Worm (Caenorhabditis elegans) whole organism, L1 larva: Measurements from ENCODE around the gene osta-1.

Experiments
- C04F5.9 ChIP-seq: sonication (generic microtip); optimal IDR thresholded peaks from 2 replicates; lab custom pipeline; 2016; ENCODE audit warnings: missing genetic modification characterization, missing compliant biosample characterization
- C16A3.4 ChIP-seq: fragments of 150-350 bp; optimal IDR thresholded peaks from 2 replicates; lab custom pipeline; 2014; ENCODE audit warnings: missing biosample characterization, missing genetic modification characterization
- aha-1 ChIP-seq: fragments of 150-350 bp; optimal IDR thresholded peaks from 2 replicates; lab custom pipeline; 2014; ENCODE audit warnings: missing biosample characterization, missing genetic modification characterization
- alr-1 ChIP-seq: fragments of 200-800 bp; sonication (Bioruptor generic); optimal IDR thresholded peaks from 2 replicates; lab custom pipeline; 2018; ENCODE audit warnings: borderline replicate concordance, mild to moderate bottlenecking, missing genetic modification characterization, missing compliant biosample characterization
- aly-2 ChIP-seq: fragments of 150-350 bp; optimal IDR thresholded peaks from 2 replicates; lab custom pipeline; 2014; ENCODE audit warnings: missing biosample characterization, missing genetic modification characterization
- blmp-1 ChIP-seq: fragments of 150-350 bp; optimal IDR thresholded peaks from 2 replicates; lab custom pipeline; 2014; ENCODE audit warnings: missing biosample characterization, missing genetic modification characterization
- ceh-63 ChIP-seq: fragments of 200-800 bp; sonication (Bioruptor generic); optimal IDR thresholded peaks from 2 replicates; lab custom pipeline; 2018; ENCODE audit warnings: mild to moderate bottlenecking, missing genetic modification characterization, missing compliant biosample characterization
- ceh-8 ChIP-seq: fragments of 200-800 bp; sonication (Bioruptor generic); optimal IDR thresholded peaks from 2 replicates; lab custom pipeline; 2018; ENCODE audit warnings: mild to moderate bottlenecking, missing genetic modification characterization, moderate library complexity, missing compliant biosample characterization
- ceh-88 ChIP-seq: fragments of 200-800 bp; sonication (Bioruptor generic); IDR thresholded peaks from 2 replicates; pipeline ENCODE4 v1.3.6; 2022; ENCODE audit warnings: missing genetic modification characterization, missing compliant biosample characterization
- ceh-90 ChIP-seq: sonication (generic microtip); optimal IDR thresholded peaks from 2 replicates; lab custom pipeline; 2016; ENCODE audit warnings: missing genetic modification characterization, missing compliant biosample characterization
- ces-1 ChIP-seq: fragments of 150-350 bp; optimal IDR thresholded peaks from 2 replicates; lab custom pipeline; 2014; ENCODE audit warnings: missing biosample characterization, missing genetic modification reagents, missing genetic modification characterization
- dsc-1 ChIP-seq: sonication (generic microtip); optimal IDR thresholded peaks from 2 replicates; lab custom pipeline; 2016; ENCODE audit warnings: mild to moderate bottlenecking, missing genetic modification characterization, missing compliant biosample characterization
- efl-1 ChIP-seq, 4 experiments: fragments of 150-350 bp; optimal IDR thresholded peaks in 3 of 4; peaks in 1 of 4; 1 replicate in 1 of 4; 2 replicates in 3 of 4; lab custom pipeline; 2014; ENCODE audit warnings: missing biosample characterization in 2 of 4, missing genetic modification characterization in 2 of 4, missing genetic modification reagents in 2 of 4
- efl-3 ChIP-seq: fragments of 200-800 bp; sonication (Bioruptor generic); optimal IDR thresholded peaks from 2 replicates; lab custom pipeline; 2018; ENCODE audit warnings: mild to moderate bottlenecking, missing genetic modification characterization, missing compliant biosample characterization
- egl-27 ChIP-seq, 2 experiments: fragments of 150-350 bp in 1 of 2; sonication (generic microtip); optimal IDR thresholded peaks; 3 replicates each; lab custom pipeline; 2017 to 2018; ENCODE audit warnings: missing biosample characterization in 2 of 2, missing genetic modification characterization in 2 of 2, missing genetic modification reagents in 2 of 2
- elt-2 ChIP-seq: sonication (generic microtip); optimal IDR thresholded peaks from 2 replicates; lab custom pipeline; 2016; ENCODE audit warnings: missing genetic modification characterization, mild to moderate bottlenecking, inconsistent platforms, missing compliant biosample characterization, missing genetic modification reagents
- hlh-4 ChIP-seq: sonication (generic microtip); optimal IDR thresholded peaks from 2 replicates; lab custom pipeline; 2016; ENCODE audit warnings: mild to moderate bottlenecking, missing genetic modification characterization, missing compliant biosample characterization
- hpl-2 ChIP-seq: fragments of 150-350 bp; optimal IDR thresholded peaks from 2 replicates; lab custom pipeline; 2014; ENCODE audit warnings: missing biosample characterization, missing genetic modification reagents, missing genetic modification characterization
- irx-1 ChIP-seq: sonication (generic microtip); optimal IDR thresholded peaks from 2 replicates; lab custom pipeline; 2016; ENCODE audit warnings: missing genetic modification characterization, missing compliant biosample characterization
- isw-1 ChIP-seq: fragments of 200-800 bp; sonication (Bioruptor generic); IDR thresholded peaks from 2 replicates; pipeline ENCODE4 v1.3.6; 2022; ENCODE audit warnings: missing genetic modification characterization, missing compliant biosample characterization
- jun-1 ChIP-seq: fragments of 150-350 bp; optimal IDR thresholded peaks from 2 replicates; lab custom pipeline; 2014; ENCODE audit warnings: missing biosample characterization, missing genetic modification reagents, missing genetic modification characterization
- lin-13 ChIP-seq: fragments of 150-350 bp; optimal IDR thresholded peaks from 2 replicates; lab custom pipeline; 2014; ENCODE audit warnings: missing biosample characterization, missing genetic modification reagents, missing genetic modification characterization
- lin-14 ChIP-seq: fragments of 200-800 bp; sonication (Bioruptor generic); optimal IDR thresholded peaks from 2 replicates; lab custom pipeline; 2018; ENCODE audit warnings: mild to moderate bottlenecking, missing genetic modification characterization, moderate library complexity, missing compliant biosample characterization
- lin-15B ChIP-seq: fragments of 150-350 bp; sonication (generic microtip); optimal IDR thresholded peaks from 3 replicates; lab custom pipeline; 2014; ENCODE audit warnings: missing biosample characterization, missing genetic modification characterization
- lin-39 ChIP-seq: fragments of 150-350 bp; optimal IDR thresholded peaks from 2 replicates; lab custom pipeline; 2014; ENCODE audit warnings: missing biosample characterization, missing genetic modification reagents, missing genetic modification characterization
- lir-3 ChIP-seq: sonication (generic microtip); optimal IDR thresholded peaks from 2 replicates; lab custom pipeline; 2016; ENCODE audit warnings: mild to moderate bottlenecking, missing genetic modification characterization, moderate library complexity, missing compliant biosample characterization; ENCODE audit not compliant: poor library complexity
- mdl-1 ChIP-seq, 2 experiments: fragments of 150-350 bp; optimal IDR thresholded peaks; 2 replicates each; lab custom pipeline; 2014 to 2017; ENCODE audit warnings: missing biosample characterization in 2 of 2, missing genetic modification characterization in 2 of 2, inconsistent platforms in 1 of 2
- nhr-11 ChIP-seq: fragments of 150-350 bp; optimal IDR thresholded peaks from 2 replicates; lab custom pipeline; 2014; ENCODE audit warnings: missing biosample characterization, missing genetic modification characterization
- nhr-12 ChIP-seq: sonication (generic microtip); optimal IDR thresholded peaks from 2 replicates; lab custom pipeline; 2017; ENCODE audit warnings: missing biosample characterization, missing genetic modification characterization
- nhr-20 ChIP-seq: sonication (generic microtip); optimal IDR thresholded peaks from 2 replicates; lab custom pipeline; 2016; ENCODE audit warnings: mild to moderate bottlenecking, missing genetic modification characterization, missing compliant biosample characterization
- nhr-237 ChIP-seq: fragments of 150-350 bp; optimal IDR thresholded peaks from 2 replicates; lab custom pipeline; 2014; ENCODE audit warnings: missing biosample characterization, missing genetic modification characterization
- nhr-77 ChIP-seq: fragments of 150-350 bp; optimal IDR thresholded peaks from 2 replicates; lab custom pipeline; 2014; ENCODE audit warnings: missing biosample characterization, missing genetic modification characterization
- nhr-84 ChIP-seq: sonication (generic microtip); optimal IDR thresholded peaks from 2 replicates; lab custom pipeline; 2017; ENCODE audit warnings: missing biosample characterization, missing genetic modification characterization
- nhr-85 ChIP-seq: sonication (generic microtip); peaks from one replicate; lab custom pipeline; 2016; ENCODE audit warnings: missing genetic modification characterization, inconsistent platforms, missing compliant biosample characterization
- nhr-90 ChIP-seq: sonication (generic microtip); optimal IDR thresholded peaks from 2 replicates; lab custom pipeline; 2016; ENCODE audit warnings: mild to moderate bottlenecking, missing genetic modification characterization, missing compliant biosample characterization; ENCODE audit not compliant: poor library complexity
- pag-3 ChIP-seq: sonication (generic microtip); optimal IDR thresholded peaks from 2 replicates; lab custom pipeline; 2017; ENCODE audit warnings: missing genetic modification characterization, mild to moderate bottlenecking, missing compliant biosample characterization, antibody characterized with exemption, borderline replicate concordance; ENCODE audit not compliant: insufficient read depth
- pqm-1 ChIP-seq: sonication (generic microtip); optimal IDR thresholded peaks from 3 replicates; lab custom pipeline; 2017; ENCODE audit warnings: missing biosample characterization, missing genetic modification characterization
- snu-23 ChIP-seq: sonication (generic microtip); optimal IDR thresholded peaks from 2 replicates; lab custom pipeline; 2016; ENCODE audit warnings: missing genetic modification characterization, missing compliant biosample characterization
- sptf-1 ChIP-seq: fragments of 150-350 bp; optimal IDR thresholded peaks from 2 replicates; lab custom pipeline; 2014; ENCODE audit warnings: missing biosample characterization, missing genetic modification characterization
- unc-130 ChIP-seq: fragments of 150-350 bp; optimal IDR thresholded peaks from 2 replicates; lab custom pipeline; 2017; ENCODE audit warnings: missing biosample characterization, missing genetic modification characterization, inconsistent platforms
- unc-30 ChIP-seq: sonication (generic microtip); optimal IDR thresholded peaks from 2 replicates; lab custom pipeline; 2017; ENCODE audit warnings: missing biosample characterization, missing genetic modification characterization
- unc-86 ChIP-seq: sonication (generic microtip); optimal IDR thresholded peaks from 2 replicates; lab custom pipeline; 2016; ENCODE audit warnings: missing genetic modification characterization, missing compliant biosample characterization
- zag-1 ChIP-seq: fragments of 150-350 bp; optimal IDR thresholded peaks from 2 replicates; lab custom pipeline; 2014; ENCODE audit warnings: missing biosample characterization, missing genetic modification characterization
- zip-4 ChIP-seq: fragments of 200-800 bp; sonication (Bioruptor generic); optimal IDR thresholded peaks from 2 replicates; lab custom pipeline; 2018; ENCODE audit warnings: mild to moderate bottlenecking, missing genetic modification characterization, moderate library complexity, missing compliant biosample characterization
- ztf-11 ChIP-seq, 2 experiments: sonication (generic microtip); optimal IDR thresholded peaks; 2 replicates each; lab custom pipeline; 2016 to 2017; ENCODE audit warnings: missing genetic modification characterization in 2 of 2, missing biosample characterization in 1 of 2, missing compliant biosample characterization in 1 of 2
- ztf-4 ChIP-seq: fragments of 150-350 bp; optimal IDR thresholded peaks from 2 replicates; lab custom pipeline; 2014; ENCODE audit warnings: missing biosample characterization, missing genetic modification characterization

Gene osta-1

DNA sequence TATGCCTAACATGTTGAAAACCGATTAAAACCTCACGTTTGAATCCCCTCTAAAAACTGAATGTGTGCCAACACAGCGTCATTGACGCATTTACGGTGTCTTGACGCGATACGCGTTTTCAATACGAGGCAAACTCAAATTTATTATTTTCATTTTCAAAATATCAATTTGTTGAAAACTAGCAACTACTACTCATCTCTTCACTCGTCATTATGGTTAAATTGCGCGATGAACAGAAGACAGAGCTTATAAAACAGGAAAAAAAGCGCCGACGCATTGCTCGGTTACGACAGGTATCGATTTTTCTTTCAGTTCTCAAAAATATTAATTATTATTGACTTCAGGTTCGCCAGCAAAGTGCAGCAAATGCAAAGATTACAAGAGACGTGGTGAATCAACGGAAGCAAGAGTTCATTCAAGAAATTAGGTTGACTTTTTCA is 18.1 kb downstream of the osta-1 start, which contains the start of gene enee-1 (continued):
- peak; percentile 80 for TF ChIP-seq aly-2 (tag; lab: Kevin White, UChicago)
- TF ChIP-seq ceh-8: no peak
- TF ChIP-seq irx-1: peak; percentile 82

DNA sequence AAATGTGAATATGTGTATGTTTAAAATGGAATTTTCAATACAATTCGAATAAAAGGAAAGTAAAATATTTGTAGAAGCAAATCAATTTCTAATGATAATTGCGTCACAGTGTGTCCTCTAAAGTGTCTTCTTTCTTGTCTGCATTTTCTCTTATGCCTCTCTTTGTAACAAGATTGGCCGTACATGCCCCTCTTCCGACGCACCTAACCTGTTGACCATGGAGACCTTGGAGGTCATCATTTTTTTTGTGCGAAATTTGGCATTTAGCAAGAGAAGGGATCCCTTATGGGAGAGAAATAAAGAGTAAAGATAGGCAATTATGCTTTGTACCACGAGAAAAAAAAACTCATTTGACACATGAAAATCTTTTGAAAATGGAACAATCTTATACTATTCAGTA is 21.8 kb downstream of the osta-1 start, which contains the start of gene F23F1.4:
Gene F23F1.4 (minus strand): TSS at position 141 of the 400 bp plus-strand sequence.
- TF ChIP-seq unc-130: no peak
- TF ChIP-seq blmp-1 (tag; lab: Kevin White, UChicago): peak; percentile 49
- TF ChIP-seq lin-15B (tag; lab: Kevin White, UChicago): no peak
- no peak for TF ChIP-seq mdl-1 (tag; optimal IDR thresholded peaks at IDR 0.05; lab: Kevin White, UChicago)
- peak; percentile 34 for TF ChIP-seq snu-23 (GFP tag; lab: Kevin White, UChicago)
- peak; percentile 13 for TF ChIP-seq irx-1
- no peak for TF ChIP-seq efl-1 (optimal IDR thresholded peaks at IDR 0.05; lab: Kevin White, UChicago)
- TF ChIP-seq efl-1 (GFP tag; optimal IDR thresholded peaks at IDR 0.05 in 1 of 2; lab: Kevin White, UChicago): peak in 1 of 2 experiments; percentile 69
- peak; percentile 25 for TF ChIP-seq lin-14 (GFP tag; lab: Kevin White, UChicago)
- no peak for TF ChIP-seq ceh-63 (GFP tag; lab: Kevin White, UChicago)
- TF ChIP-seq lin-39: no peak
- TF ChIP-seq nhr-85 (tag; lab: Kevin White, UChicago): peak; percentile 82

DNA sequence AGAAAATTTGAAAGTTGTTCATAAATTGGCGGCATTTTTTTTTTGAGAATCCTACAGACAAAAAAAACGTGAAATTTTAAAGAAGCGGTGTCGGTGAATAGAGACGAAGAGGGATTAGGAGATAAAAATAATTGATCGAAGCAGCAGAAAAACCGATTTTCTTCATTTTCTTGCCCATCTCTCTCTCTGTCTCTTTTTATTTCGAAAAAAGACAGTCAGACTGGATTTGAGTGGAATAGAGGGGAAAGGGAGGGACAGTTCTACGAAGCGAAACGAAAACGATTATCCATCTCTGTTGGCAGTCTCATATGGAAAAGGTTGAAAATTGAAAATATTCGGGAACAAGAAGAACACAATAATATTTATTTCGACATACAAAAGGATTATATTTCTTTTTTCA is 23.1 kb downstream of the osta-1 start:
- peak; percentile 61 for TF ChIP-seq blmp-1 (tag; lab: Kevin White, UChicago)
- no peak for TF ChIP-seq ztf-11 (tag; optimal IDR thresholded peaks at IDR 0.05; lab: Kevin White, UChicago)
- TF ChIP-seq, all 84 proteins: peak for 1

DNA sequence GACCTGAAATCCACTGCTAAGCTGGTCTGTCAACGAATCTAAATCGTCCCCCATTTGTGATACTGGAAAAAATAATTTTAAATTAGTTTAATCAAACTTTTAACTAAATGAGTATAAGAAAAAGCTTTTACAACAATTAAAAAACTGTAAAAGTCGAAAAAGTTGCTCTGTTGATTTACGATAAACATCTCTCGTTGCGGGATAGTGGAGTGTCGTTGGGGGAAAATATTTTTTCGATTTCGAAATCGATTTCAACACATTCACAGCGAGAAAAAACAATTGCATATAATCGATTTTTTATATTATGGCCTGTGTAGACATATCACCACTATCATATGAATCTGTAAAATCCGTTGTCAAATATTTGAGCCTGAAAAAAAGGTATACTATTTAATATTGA is 25.1 kb downstream of the osta-1 start, which contains the start of the genes F23F1.5 and fbxc-54:
Gene F23F1.5 (minus strand): TSS at position 64 of the 400 bp plus-strand sequence.
Gene fbxc-54 (plus strand): TSS at position 199 of the 400 bp plus-strand sequence.
- TF ChIP-seq efl-1 (optimal IDR thresholded peaks at IDR 0.05; lab: Kevin White, UChicago) (peak; percentile 29 to 51), efl-1 (GFP tag; optimal IDR thresholded peaks at IDR 0.05 in 1 of 2; lab: Kevin White, UChicago) (peak; percentile 44 to 77), pqm-1 (tag; lab: Kevin White, UChicago) (no peak), ztf-4 (tag; lab: Kevin White, UChicago) (no peak), nhr-20 (tag; lab: Kevin White, UChicago) (no peak), jun-1 (no peak), ceh-90 (tag; lab: Kevin White, UChicago) (no peak), efl-3 (no peak), pag-3 (tag; lab: Kevin White, UChicago) (no peak), hlh-4 (tag; lab: Kevin White, UChicago) (no peak), C04F5.9 (tag; lab: Kevin White, UChicago) (no peak), unc-86 (tag; lab: Kevin White, UChicago) (no peak), zip-4 (GFP tag; lab: Kevin White, UChicago) (peak; percentile 43), nhr-237 (tag; lab: Kevin White, UChicago) (no peak), lin-14 (GFP tag; lab: Kevin White, UChicago) (no peak), aha-1 (tag; lab: Kevin White, UChicago) (no peak), nhr-11 (tag; lab: Kevin White, UChicago) (no peak), zag-1 (tag; lab: Kevin White, UChicago) (no peak), elt-2 (tag; lab: Kevin White, UChicago) (no peak), sptf-1 (no peak), dsc-1 (tag; lab: Kevin White, UChicago) (no peak), alr-1 (tag; lab: Kevin White, UChicago) (no peak), egl-27 (tag; optimal IDR thresholded peaks at IDR 0.05; lab: Kevin White, UChicago) (no peak), ces-1 (GFP tag; lab: Kevin White, UChicago) (no peak), nhr-90 (tag; lab: Kevin White, UChicago) (no peak), unc-130 (no peak), lir-3 (tag; lab: Kevin White, UChicago) (no peak), hpl-2 (GFP tag; lab: Kevin White, UChicago) (no peak), ceh-88 (no peak), nhr-77 (tag; lab: Kevin White, UChicago) (no peak), ztf-11 (tag; optimal IDR thresholded peaks at IDR 0.05; lab: Kevin White, UChicago) (no peak), lin-13 (GFP tag; lab: Kevin White, UChicago) (no peak), unc-30 (tag; lab: Kevin White, UChicago) (no peak), isw-1 (GFP tag; lab: Robert Waterston, UW) (no peak), nhr-84 (tag; lab: Kevin White, UChicago) (no peak), lin-39 (no peak), irx-1 (no peak), nhr-12 (tag; lab: Kevin White, UChicago) (no peak), C16A3.4 (tag; lab: Kevin White, UChicago) (peak; percentile 46)
